Worm (Caenorhabditis elegans) whole organism, late embryonic: Measurements from ENCODE around the gene srt-64.

ENCODE experiments used
- C38D4.7 ChIP-seq: fragments of 200-800 bp; sonication (Bioruptor generic); optimal IDR thresholded peaks from 2 replicates; lab custom pipeline; 2018; ENCODE audit warnings: mild to moderate bottlenecking, missing genetic modification characterization, moderate library complexity, missing compliant biosample characterization
- F13H6.1 ChIP-seq: sonication (generic microtip); optimal IDR thresholded peaks from 2 replicates; lab custom pipeline; 2016; ENCODE audit warnings: missing genetic modification characterization, missing compliant biosample characterization
- K09A11.1 ChIP-seq: sonication (generic microtip); optimal IDR thresholded peaks from 2 replicates; lab custom pipeline; 2017; ENCODE audit warnings: antibody characterized with exemption, mild to moderate bottlenecking, missing genetic modification characterization, missing compliant biosample characterization; ENCODE audit not compliant: insufficient read depth
- T23F11.4 ChIP-seq: fragments of 200-800 bp; sonication (Bioruptor generic); optimal IDR thresholded peaks from 2 replicates; lab custom pipeline; 2018; ENCODE audit warnings: mild to moderate bottlenecking, missing genetic modification characterization, missing compliant biosample characterization
- ahr-1 ChIP-seq: sonication (generic microtip); optimal IDR thresholded peaks from 2 replicates; lab custom pipeline; 2016; ENCODE audit warnings: missing genetic modification characterization, missing compliant biosample characterization
- ceh-14 ChIP-seq: sonication (generic microtip); optimal IDR thresholded peaks from 2 replicates; lab custom pipeline; 2016; ENCODE audit warnings: missing genotype, missing genetic modification characterization, missing compliant biosample characterization
- ceh-18 ChIP-seq: sonication (generic microtip); optimal IDR thresholded peaks from 2 replicates; lab custom pipeline; 2016; ENCODE audit warnings: missing genetic modification characterization, missing compliant biosample characterization
- ceh-24 ChIP-seq: sonication (generic microtip); optimal IDR thresholded peaks from 2 replicates; lab custom pipeline; 2016; ENCODE audit warnings: mild to moderate bottlenecking, missing genetic modification characterization, missing compliant biosample characterization
- ceh-45 ChIP-seq: fragments of 200-800 bp; sonication (Bioruptor generic); IDR thresholded peaks from 2 replicates; pipeline ENCODE4 v1.3.6; 2022; ENCODE audit warnings: missing genetic modification reagents, missing genetic modification characterization, missing compliant biosample characterization
- ceh-6 ChIP-seq: fragments of 200-800 bp; sonication (Bioruptor generic); optimal IDR thresholded peaks from 2 replicates; lab custom pipeline; 2018; ENCODE audit warnings: mild to moderate bottlenecking, missing genetic modification characterization, missing compliant biosample characterization
- ceh-9 ChIP-seq: sonication (generic microtip); optimal IDR thresholded peaks from 2 replicates; lab custom pipeline; 2016; ENCODE audit warnings: mild to moderate bottlenecking, missing genetic modification characterization, inconsistent platforms, missing compliant biosample characterization
- che-1 ChIP-seq: sonication (generic microtip); optimal IDR thresholded peaks from 2 replicates; lab custom pipeline; 2016; ENCODE audit warnings: mild to moderate bottlenecking, missing genetic modification characterization, missing compliant biosample characterization
- dmd-4 ChIP-seq: sonication (generic microtip); optimal IDR thresholded peaks from 2 replicates; lab custom pipeline; 2016; ENCODE audit warnings: borderline replicate concordance, missing genetic modification characterization, missing compliant biosample characterization
- dve-1 ChIP-seq: sonication (generic microtip); optimal IDR thresholded peaks from 2 replicates; lab custom pipeline; 2017; ENCODE audit warnings: antibody characterized with exemption, mild to moderate bottlenecking, missing genetic modification characterization, missing compliant biosample characterization
- elt-2 ChIP-seq: sonication (generic microtip); optimal IDR thresholded peaks from 2 replicates; lab custom pipeline; 2016; ENCODE audit warnings: missing genetic modification reagents, missing genetic modification characterization, missing compliant biosample characterization
- elt-4 ChIP-seq: sonication (generic microtip); optimal IDR thresholded peaks from 2 replicates; lab custom pipeline; 2016; ENCODE audit warnings: missing genetic modification characterization, missing compliant biosample characterization
- fax-1 ChIP-seq: sonication (generic microtip); optimal IDR thresholded peaks from 2 replicates; lab custom pipeline; 2016; ENCODE audit warnings: missing genotype, missing genetic modification characterization, missing compliant biosample characterization
- fkh-10 ChIP-seq: fragments of 150-350 bp; optimal IDR thresholded peaks from 2 replicates; lab custom pipeline; 2014; ENCODE audit warnings: missing biosample characterization, missing genetic modification reagents, missing genetic modification characterization
- gmeb-2 ChIP-seq: sonication (generic microtip); optimal IDR thresholded peaks from 2 replicates; lab custom pipeline; 2016; ENCODE audit warnings: missing genetic modification characterization, inconsistent platforms, missing compliant biosample characterization
- hlh-13 ChIP-seq: fragments of 200-800 bp; sonication (Bioruptor generic); optimal IDR thresholded peaks from 2 replicates; lab custom pipeline; 2018; ENCODE audit warnings: mild to moderate bottlenecking, missing genetic modification characterization, missing compliant biosample characterization
- hlh-30 ChIP-seq: sonication (generic microtip); optimal IDR thresholded peaks from 2 replicates; lab custom pipeline; 2017; ENCODE audit warnings: antibody characterized with exemption, missing genetic modification characterization, missing compliant biosample characterization; ENCODE audit not compliant: insufficient read depth
- hlh-6 ChIP-seq: sonication (generic microtip); optimal IDR thresholded peaks from 2 replicates; lab custom pipeline; 2016; ENCODE audit warnings: missing genotype, missing genetic modification characterization, missing compliant biosample characterization
- lim-6 ChIP-seq: sonication (generic microtip); optimal IDR thresholded peaks from 2 replicates; lab custom pipeline; 2016; ENCODE audit warnings: missing genetic modification characterization, missing compliant biosample characterization
- lin-11 ChIP-seq: fragments of 200-800 bp; sonication (Bioruptor generic); optimal IDR thresholded peaks from 2 replicates; lab custom pipeline; 2018; ENCODE audit warnings: mild to moderate bottlenecking, missing genetic modification characterization, missing compliant biosample characterization
- madf-2 ChIP-seq: sonication (generic microtip); optimal IDR thresholded peaks from 2 replicates; lab custom pipeline; 2017; ENCODE audit warnings: missing genetic modification characterization, missing compliant biosample characterization
- mec-3 ChIP-seq: sonication (generic microtip); optimal IDR thresholded peaks from 2 replicates; lab custom pipeline; 2016; ENCODE audit warnings: borderline replicate concordance, missing genetic modification characterization, missing compliant biosample characterization
- nfya-1 ChIP-seq: sonication (generic microtip); optimal IDR thresholded peaks from 2 replicates; lab custom pipeline; 2017; ENCODE audit warnings: missing genetic modification characterization, mild to moderate bottlenecking, missing compliant biosample characterization, antibody characterized with exemption, moderate library complexity
- nhr-11 ChIP-seq: fragments of 150-350 bp; optimal IDR thresholded peaks from 2 replicates; lab custom pipeline; 2014; ENCODE audit warnings: missing biosample characterization, missing genetic modification characterization
- nhr-232 ChIP-seq: sonication (generic microtip); optimal IDR thresholded peaks from 2 replicates; lab custom pipeline; 2016; ENCODE audit warnings: missing genetic modification characterization, missing compliant biosample characterization
- npax-4 ChIP-seq: sonication (generic microtip); optimal IDR thresholded peaks from 2 replicates; lab custom pipeline; 2016; ENCODE audit warnings: missing genetic modification characterization, missing compliant biosample characterization
- pat-9 ChIP-seq: fragments of 200-800 bp; sonication (Bioruptor generic); optimal IDR thresholded peaks from 2 replicates; lab custom pipeline; 2018; ENCODE audit warnings: mild to moderate bottlenecking, missing genetic modification characterization, moderate library complexity, missing compliant biosample characterization
- pax-1 ChIP-seq: fragments of 150-350 bp; optimal IDR thresholded peaks from 2 replicates; lab custom pipeline; 2014; ENCODE audit warnings: missing biosample characterization, missing genetic modification characterization
- pha-2 ChIP-seq: sonication (generic microtip); optimal IDR thresholded peaks from 2 replicates; lab custom pipeline; 2017; ENCODE audit warnings: mild to moderate bottlenecking, missing genetic modification characterization, missing compliant biosample characterization
- pqm-1 ChIP-seq: sonication (generic microtip); optimal IDR thresholded peaks from 2 replicates; lab custom pipeline; 2016; ENCODE audit warnings: missing genetic modification characterization, missing compliant biosample characterization
- pros-1 ChIP-seq: fragments of 150-350 bp; optimal IDR thresholded peaks from 2 replicates; lab custom pipeline; 2014; ENCODE audit warnings: missing biosample characterization, missing genetic modification reagents, missing genetic modification characterization
- rnt-1 ChIP-seq: sonication (generic microtip); optimal IDR thresholded peaks from 2 replicates; lab custom pipeline; 2016; ENCODE audit warnings: missing genetic modification characterization, missing compliant biosample characterization
- syd-9 ChIP-seq: sonication (generic microtip); optimal IDR thresholded peaks from 2 replicates; lab custom pipeline; 2016; ENCODE audit warnings: mild to moderate bottlenecking, missing genetic modification characterization, moderate library complexity, missing compliant biosample characterization
- tbx-2 ChIP-seq: sonication (generic microtip); optimal IDR thresholded peaks from 2 replicates; lab custom pipeline; 2016; ENCODE audit warnings: missing genetic modification characterization, missing compliant biosample characterization
- tbx-7 ChIP-seq: sonication (generic microtip); optimal IDR thresholded peaks from 2 replicates; lab custom pipeline; 2016; ENCODE audit warnings: missing genotype, missing genetic modification characterization, missing compliant biosample characterization
- ttx-3 ChIP-seq: sonication (generic microtip); optimal IDR thresholded peaks from 2 replicates; lab custom pipeline; 2016; ENCODE audit warnings: missing genetic modification reagents, missing genetic modification characterization, missing compliant biosample characterization
- unc-3 ChIP-seq, 2 experiments: fragments of 200-800 bp in 1 of 2; sonication (Bioruptor generic) in 1 of 2; sonication (generic microtip) in 1 of 2; conservative IDR thresholded peaks in 1 of 2; optimal IDR thresholded peaks in 1 of 2; 2 replicates each; pipeline versions ENCODE4 v1.3.6 to Lab custom; 2016 to 2022; ENCODE audit warnings: missing compliant biosample characterization in 2 of 2, missing genetic modification characterization in 2 of 2, missing genetic modification reagents in 1 of 2
- unc-42 ChIP-seq: sonication (generic microtip); optimal IDR thresholded peaks from 2 replicates; lab custom pipeline; 2016; ENCODE audit warnings: missing genotype, missing genetic modification characterization, missing compliant biosample characterization
- unc-55 ChIP-seq: sonication (generic microtip); optimal IDR thresholded peaks from 2 replicates; lab custom pipeline; 2017; ENCODE audit warnings: missing biosample characterization, missing genetic modification reagents, missing genetic modification characterization
- unc-86 ChIP-seq: sonication (generic microtip); optimal IDR thresholded peaks from 2 replicates; lab custom pipeline; 2016; ENCODE audit warnings: missing genetic modification characterization, missing compliant biosample characterization
- zip-5 ChIP-seq: sonication (generic microtip); optimal IDR thresholded peaks from 2 replicates; lab custom pipeline; 2016; ENCODE audit warnings: missing genetic modification characterization, missing compliant biosample characterization
- ztf-16 ChIP-seq: sonication (generic microtip); optimal IDR thresholded peaks from 2 replicates; lab custom pipeline; 2017; ENCODE audit warnings: missing genetic modification characterization, missing compliant biosample characterization

srt-64 gene

ce11 chrV:5137919-5138318 is 31.6 kb downstream of the srt-64 start, which contains the start of gene F14F9.3:
F14F9.3 (plus strand) TSS chrV:5138219.
- TF ChIP-seq unc-55 (GFP tag; lab: Kevin White, UChicago) (no peak), ceh-9 (no peak), zip-5 (tag; lab: Kevin White, UChicago) (no peak), elt-4 (tag; lab: Kevin White, UChicago) (no peak), tbx-2 (no peak), hlh-6 (no peak), gmeb-2 (no peak), npax-4 (no peak), unc-42 (tag; lab: Kevin White, UChicago) (no peak), unc-86 (no peak), nhr-232 (tag; lab: Kevin White, UChicago) (no peak), che-1 (tag; lab: Kevin White, UChicago) (no peak), hlh-30 (tag; lab: Kevin White, UChicago) (no peak)

ce11 chrV:5132441-5132840 is 37.0 kb downstream of the srt-64 start, which contains the start of gene F14F9.4:
F14F9.4 (plus strand) TSS chrV:5132741.
- no peak for TF ChIP-seq lin-11 (tag; lab: Kevin White, UChicago)
- TF ChIP-seq pqm-1 (tag; lab: Kevin White, UChicago) = no peak
- TF ChIP-seq tbx-7 (tag; lab: Kevin White, UChicago) = no peak
- no peak for TF ChIP-seq elt-2 (tag; lab: Kevin White, UChicago)
- no peak for TF ChIP-seq npax-4
- no peak for TF ChIP-seq ztf-16 (tag; lab: Kevin White, UChicago)
- TF ChIP-seq T23F11.4 = no peak
- TF ChIP-seq fax-1 (tag; lab: Kevin White, UChicago) = no peak
- no peak for TF ChIP-seq C38D4.7 (GFP tag; lab: Kevin White, UChicago)
- no peak for TF ChIP-seq pros-1 (tag; lab: Kevin White, UChicago)
- no peak for TF ChIP-seq ceh-6 (GFP tag; lab: Kevin White, UChicago)
- no peak for TF ChIP-seq ceh-14 (tag; lab: Kevin White, UChicago)
- no peak for TF ChIP-seq unc-86
- TF ChIP-seq ahr-1 (tag; lab: Kevin White, UChicago) = no peak
- TF ChIP-seq ceh-45 = no peak
- TF ChIP-seq ceh-9 = no peak
- TF ChIP-seq zip-5 (tag; lab: Kevin White, UChicago) = no peak
- TF ChIP-seq ceh-24 = no peak
- TF ChIP-seq elt-4 (tag; lab: Kevin White, UChicago) = no peak
- no peak for TF ChIP-seq nhr-232 (tag; lab: Kevin White, UChicago)
- TF ChIP-seq, all 69 proteins: peak for 0

ce11 chrV:5131380-5131779 is 38.1 kb downstream of the srt-64 start:
- TF ChIP-seq ceh-45 = no peak
- TF ChIP-seq pax-1 = no peak
- TF ChIP-seq ceh-18 = no peak
- TF ChIP-seq dmd-4 = no peak
- no peak for TF ChIP-seq che-1 (tag; lab: Kevin White, UChicago)
- no peak for TF ChIP-seq rnt-1 (tag; lab: Kevin White, UChicago)
- no peak for TF ChIP-seq lim-6
- TF ChIP-seq madf-2 (tag; lab: Kevin White, UChicago) = no peak
- no peak for TF ChIP-seq nfya-1 (tag; lab: Kevin White, UChicago)
- TF ChIP-seq F13H6.1 (tag; lab: Kevin White, UChicago) = no peak
- no peak for TF ChIP-seq gmeb-2
- no peak for TF ChIP-seq K09A11.1 (tag; lab: Kevin White, UChicago)
- no peak for TF ChIP-seq syd-9 (tag; lab: Kevin White, UChicago)
- TF ChIP-seq pha-2 = no peak

- TF ChIP-seq zip-5 (tag; lab: Kevin White, UChicago) (no peak), rnt-1 (tag; lab: Kevin White, UChicago) (no peak), ttx-3 (tag; lab: Kevin White, UChicago) (no peak), dve-1 (no peak), hlh-13 (GFP tag; lab: Kevin White, UChicago) (no peak), fkh-10 (GFP tag; lab: Kevin White, UChicago) (no peak), npax-4 (no peak), unc-3 (GFP tag; conservative IDR thresholded peaks at IDR 0.05; lab: Robert Waterston, UW) (no peak), unc-3 (tag; optimal IDR thresholded peaks at IDR 0.05; lab: Kevin White, UChicago) (no peak), nhr-11 (tag; lab: Kevin White, UChicago) (no peak), pros-1 (tag; lab: Kevin White, UChicago) (no peak), pat-9 (tag; lab: Kevin White, UChicago) (no peak), ceh-45 (no peak), elt-4 (tag; lab: Kevin White, UChicago) (no peak), ceh-6 (GFP tag; lab: Kevin White, UChicago) (no peak), dmd-4 (no peak), C38D4.7 (GFP tag; lab: Kevin White, UChicago) (no peak), unc-86 (no peak), mec-3 (no peak), F13H6.1 (tag; lab: Kevin White, UChicago) (no peak)
These were observed 39.5 kb downstream of the srt-64 start, which contains the start of gene F14F9.8 for ce11 chrV:5130018-5130417. F14F9.8 (plus strand) TSS chrV:5130318.
